Worm (Caenorhabditis elegans) whole organism, late embryonic: ENCODE data around the gene B0554.5.
A peak's percentile ranks its signal among the peaks of the same experiment; 100 is the strongest.

Source experiments
- K02D7.2 ChIP-seq: sonication (generic microtip); optimal IDR thresholded peaks from 2 replicates; lab custom pipeline; 2017; ENCODE audit warnings: mild to moderate bottlenecking, missing genetic modification characterization, missing compliant biosample characterization
- T23F11.4 ChIP-seq: fragments of 200-800 bp; sonication (Bioruptor generic); optimal IDR thresholded peaks from 2 replicates; lab custom pipeline; 2018; ENCODE audit warnings: mild to moderate bottlenecking, missing genetic modification characterization, missing compliant biosample characterization
- Y22D7AL.16 ChIP-seq: sonication (generic microtip); optimal IDR thresholded peaks from 2 replicates; lab custom pipeline; 2016; ENCODE audit warnings: missing genetic modification characterization, missing compliant biosample characterization
- ceh-18 ChIP-seq: sonication (generic microtip); optimal IDR thresholded peaks from 2 replicates; lab custom pipeline; 2016; ENCODE audit warnings: missing genetic modification characterization, missing compliant biosample characterization
- ceh-19 ChIP-seq: fragments of 200-800 bp; sonication (Bioruptor generic); optimal IDR thresholded peaks from 2 replicates; lab custom pipeline; 2018; ENCODE audit warnings: mild to moderate bottlenecking, missing genetic modification characterization, missing compliant biosample characterization
- ceh-2 ChIP-seq: sonication (generic microtip); optimal IDR thresholded peaks from 2 replicates; lab custom pipeline; 2016; ENCODE audit warnings: missing genotype, missing genetic modification characterization, missing compliant biosample characterization
- ceh-24 ChIP-seq: sonication (generic microtip); optimal IDR thresholded peaks from 2 replicates; lab custom pipeline; 2016; ENCODE audit warnings: mild to moderate bottlenecking, missing genetic modification characterization, missing compliant biosample characterization
- ceh-30 ChIP-seq: fragments of 150-350 bp; optimal IDR thresholded peaks from 2 replicates; lab custom pipeline; 2014; ENCODE audit warnings: missing biosample characterization, missing genetic modification characterization
- ceh-45 ChIP-seq: fragments of 200-800 bp; sonication (Bioruptor generic); IDR thresholded peaks from 2 replicates; pipeline ENCODE4 v1.3.6; 2022; ENCODE audit warnings: missing genetic modification reagents, missing genetic modification characterization, missing compliant biosample characterization
- ceh-6 ChIP-seq: fragments of 200-800 bp; sonication (Bioruptor generic); optimal IDR thresholded peaks from 2 replicates; lab custom pipeline; 2018; ENCODE audit warnings: mild to moderate bottlenecking, missing genetic modification characterization, missing compliant biosample characterization
- ceh-9 ChIP-seq: sonication (generic microtip); optimal IDR thresholded peaks from 2 replicates; lab custom pipeline; 2016; ENCODE audit warnings: mild to moderate bottlenecking, missing genetic modification characterization, inconsistent platforms, missing compliant biosample characterization
- che-1 ChIP-seq: sonication (generic microtip); optimal IDR thresholded peaks from 2 replicates; lab custom pipeline; 2016; ENCODE audit warnings: mild to moderate bottlenecking, missing genetic modification characterization, missing compliant biosample characterization
- dmd-4 ChIP-seq: sonication (generic microtip); optimal IDR thresholded peaks from 2 replicates; lab custom pipeline; 2016; ENCODE audit warnings: borderline replicate concordance, missing genetic modification characterization, missing compliant biosample characterization
- elt-2 ChIP-seq: sonication (generic microtip); optimal IDR thresholded peaks from 2 replicates; lab custom pipeline; 2016; ENCODE audit warnings: missing genetic modification reagents, missing genetic modification characterization, missing compliant biosample characterization
- ets-4 ChIP-seq: sonication (generic microtip); optimal IDR thresholded peaks from 2 replicates; lab custom pipeline; 2016; ENCODE audit warnings: missing genetic modification characterization, missing compliant biosample characterization
- eyg-1 ChIP-seq: sonication (generic microtip); optimal IDR thresholded peaks from 2 replicates; lab custom pipeline; 2016; ENCODE audit warnings: missing genotype, missing genetic modification characterization, missing compliant biosample characterization
- fkh-10 ChIP-seq: fragments of 150-350 bp; optimal IDR thresholded peaks from 2 replicates; lab custom pipeline; 2014; ENCODE audit warnings: missing biosample characterization, missing genetic modification reagents, missing genetic modification characterization
- fkh-6 ChIP-seq: sonication (generic microtip); optimal IDR thresholded peaks from 2 replicates; lab custom pipeline; 2016; ENCODE audit warnings: missing genetic modification characterization, missing compliant biosample characterization
- hlh-13 ChIP-seq: fragments of 200-800 bp; sonication (Bioruptor generic); optimal IDR thresholded peaks from 2 replicates; lab custom pipeline; 2018; ENCODE audit warnings: mild to moderate bottlenecking, missing genetic modification characterization, missing compliant biosample characterization
- hlh-30 ChIP-seq: sonication (generic microtip); optimal IDR thresholded peaks from 2 replicates; lab custom pipeline; 2017; ENCODE audit warnings: antibody characterized with exemption, missing genetic modification characterization, missing compliant biosample characterization; ENCODE audit not compliant: insufficient read depth
- lim-6 ChIP-seq: sonication (generic microtip); optimal IDR thresholded peaks from 2 replicates; lab custom pipeline; 2016; ENCODE audit warnings: missing genetic modification characterization, missing compliant biosample characterization
- lin-11 ChIP-seq: fragments of 200-800 bp; sonication (Bioruptor generic); optimal IDR thresholded peaks from 2 replicates; lab custom pipeline; 2018; ENCODE audit warnings: mild to moderate bottlenecking, missing genetic modification characterization, missing compliant biosample characterization
- nhr-232 ChIP-seq: sonication (generic microtip); optimal IDR thresholded peaks from 2 replicates; lab custom pipeline; 2016; ENCODE audit warnings: missing genetic modification characterization, missing compliant biosample characterization
- npax-4 ChIP-seq: sonication (generic microtip); optimal IDR thresholded peaks from 2 replicates; lab custom pipeline; 2016; ENCODE audit warnings: missing genetic modification characterization, missing compliant biosample characterization
- odd-2 ChIP-seq: sonication (generic microtip); optimal IDR thresholded peaks from 2 replicates; lab custom pipeline; 2017; ENCODE audit warnings: antibody characterized with exemption, mild to moderate bottlenecking, missing genetic modification characterization, missing compliant biosample characterization
- pag-3 ChIP-seq: sonication (generic microtip); optimal IDR thresholded peaks from 2 replicates; lab custom pipeline; 2016; ENCODE audit warnings: missing compliant biosample characterization, missing genetic modification characterization, borderline replicate concordance
- pax-1 ChIP-seq: fragments of 150-350 bp; optimal IDR thresholded peaks from 2 replicates; lab custom pipeline; 2014; ENCODE audit warnings: missing biosample characterization, missing genetic modification characterization
- pqm-1 ChIP-seq: sonication (generic microtip); optimal IDR thresholded peaks from 2 replicates; lab custom pipeline; 2016; ENCODE audit warnings: missing genetic modification characterization, missing compliant biosample characterization
- pros-1 ChIP-seq: fragments of 150-350 bp; optimal IDR thresholded peaks from 2 replicates; lab custom pipeline; 2014; ENCODE audit warnings: missing biosample characterization, missing genetic modification reagents, missing genetic modification characterization
- sdc-2 ChIP-seq: sonication (generic microtip); optimal IDR thresholded peaks from 2 replicates; lab custom pipeline; 2016; ENCODE audit warnings: missing genotype, missing genetic modification characterization, missing compliant biosample characterization
- sox-2 ChIP-seq: fragments of 200-800 bp; sonication (Bioruptor generic); IDR thresholded peaks from 2 replicates; pipeline ENCODE4 v1.3.6; 2022; ENCODE audit warnings: missing genetic modification reagents, missing genetic modification characterization, missing compliant biosample characterization
- tbx-7 ChIP-seq: sonication (generic microtip); optimal IDR thresholded peaks from 2 replicates; lab custom pipeline; 2016; ENCODE audit warnings: missing genotype, missing genetic modification characterization, missing compliant biosample characterization
- unc-3 ChIP-seq, 2 experiments: fragments of 200-800 bp in 1 of 2; sonication (Bioruptor generic) in 1 of 2; sonication (generic microtip) in 1 of 2; conservative IDR thresholded peaks in 1 of 2; optimal IDR thresholded peaks in 1 of 2; 2 replicates each; pipeline versions ENCODE4 v1.3.6 to Lab custom; 2016 to 2022; ENCODE audit warnings: missing compliant biosample characterization in 2 of 2, missing genetic modification characterization in 2 of 2, missing genetic modification reagents in 1 of 2
- unc-86 ChIP-seq: sonication (generic microtip); optimal IDR thresholded peaks from 2 replicates; lab custom pipeline; 2016; ENCODE audit warnings: missing genetic modification characterization, missing compliant biosample characterization
- zip-5 ChIP-seq: sonication (generic microtip); optimal IDR thresholded peaks from 2 replicates; lab custom pipeline; 2016; ENCODE audit warnings: missing genetic modification characterization, missing compliant biosample characterization

Gene B0554.5

ce11 chrV:424140-424539, at the start of gene B0554.5:
Gene B0554.5, plus strand, starts transcription at chrV:424440.
- TF ChIP-seq ceh-19 (GFP tag; lab: Kevin White, UChicago) (no peak), pax-1 (no peak), odd-2 (tag; lab: Kevin White, UChicago) (no peak), pag-3 (tag; lab: Kevin White, UChicago) (no peak), ceh-18 (tag; lab: Kevin White, UChicago) (no peak), pqm-1 (tag; lab: Kevin White, UChicago) (no peak), zip-5 (tag; lab: Kevin White, UChicago) (no peak), hlh-13 (no peak), unc-3 (GFP tag; conservative IDR thresholded peaks at IDR 0.05; lab: Robert Waterston, UW) (no peak), unc-3 (tag; optimal IDR thresholded peaks at IDR 0.05; lab: Kevin White, UChicago) (no peak)

DNA sequence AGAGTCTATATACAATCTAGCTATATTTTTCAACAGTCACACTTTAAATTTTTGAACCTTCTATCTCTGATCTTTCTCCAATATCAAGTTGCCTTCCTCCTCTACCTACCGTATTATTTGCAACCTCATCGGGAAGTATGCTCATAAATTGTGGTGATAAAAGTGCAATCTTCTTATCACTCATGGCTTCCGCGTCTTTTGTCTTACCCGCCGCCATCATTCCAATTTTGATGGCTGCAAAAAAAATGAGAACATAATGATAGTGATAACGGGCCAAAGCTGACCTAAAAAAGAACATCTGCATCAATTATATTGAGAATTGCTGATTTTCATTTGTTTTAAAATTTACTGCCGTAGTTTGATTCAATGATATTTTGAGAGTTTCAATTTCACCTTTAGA, 47.5 kb upstream of the B0554.5 start:
- TF ChIP-seq che-1 (tag; lab: Kevin White, UChicago) (no peak), elt-2 (tag; lab: Kevin White, UChicago) (peak; percentile 33)

DNA sequence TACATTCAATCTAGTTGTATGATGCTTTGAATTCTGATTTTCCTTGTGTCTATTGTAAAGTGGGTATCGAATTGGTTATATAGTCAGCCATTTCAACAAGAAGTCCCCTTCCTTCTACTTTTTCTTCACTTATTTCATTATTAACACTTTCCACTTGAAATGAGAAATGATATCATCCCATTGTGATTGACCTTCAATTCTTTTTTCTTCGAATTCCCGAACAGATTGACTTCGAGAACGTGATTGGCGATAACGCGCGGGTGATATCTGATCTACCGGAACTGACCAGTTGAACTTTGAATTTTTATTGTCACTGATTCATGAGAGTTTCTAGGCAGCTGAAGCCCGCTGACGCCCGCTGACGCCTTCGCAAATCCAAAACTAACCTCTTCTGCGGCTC, 46.0 kb upstream of the B0554.5 start:
- TF ChIP-seq fkh-6 (tag; lab: Kevin White, UChicago) (no peak), pros-1 (no peak), ceh-30 (tag; lab: Kevin White, UChicago) (no peak), Y22D7AL.16 (tag; lab: Kevin White, UChicago) (no peak), ceh-2 (tag; lab: Kevin White, UChicago) (no peak), ceh-45 (GFP tag; lab: Robert Waterston, UW) (no peak), ceh-6 (no peak), ets-4 (tag; lab: Kevin White, UChicago) (no peak), hlh-30 (tag; lab: Kevin White, UChicago) (no peak), zip-5 (tag; lab: Kevin White, UChicago) (no peak), dmd-4 (tag; lab: Kevin White, UChicago) (no peak), pag-3 (tag; lab: Kevin White, UChicago) (no peak), pqm-1 (tag; lab: Kevin White, UChicago) (no peak)

- TF ChIP-seq K02D7.2 (tag; lab: Kevin White, UChicago) (no peak), T23F11.4 (GFP tag; lab: Kevin White, UChicago) (no peak), fkh-10 (no peak), ceh-9 (tag; lab: Kevin White, UChicago) (no peak)
These were observed 44.1 kb upstream of the B0554.5 start, which contains the start of gene mltn-8 for ce11 chrV:380186-380585. Gene mltn-8, minus strand, starts transcription at chrV:380286.

ce11 chrV:381227-381950, 42.9 kb upstream of the B0554.5 start, which contains the start of gene ZK6.8:
Gene ZK6.8, plus strand, starts transcription at chrV:381908.
- TF ChIP-seq ceh-45 (GFP tag; lab: Robert Waterston, UW) (no peak), lin-11 (tag; lab: Kevin White, UChicago) (no peak), eyg-1 (tag; lab: Kevin White, UChicago) (no peak), pag-3 (tag; lab: Kevin White, UChicago) (no peak), ceh-6 (no peak), nhr-232 (tag; lab: Kevin White, UChicago) (no peak), unc-86 (tag; lab: Kevin White, UChicago) (no peak), che-1 (tag; lab: Kevin White, UChicago) (no peak), Y22D7AL.16 (tag; lab: Kevin White, UChicago) (no peak), tbx-7 (tag; lab: Kevin White, UChicago) (no peak), sdc-2 (tag; lab: Kevin White, UChicago) (no peak), odd-2 (tag; lab: Kevin White, UChicago) (no peak), lim-6 (no peak), sox-2 (GFP tag; lab: Robert Waterston, UW) (no peak), ceh-24 (tag; lab: Kevin White, UChicago) (no peak), npax-4 (tag; lab: Kevin White, UChicago) (no peak)
- TF ChIP-seq, all 69 proteins: peak for 0
